Worm (Caenorhabditis elegans) whole organism, L2 larva: ENCODE data around the gene rft-2.

Experiments used
- F13H6.1 ChIP-seq: sonication (generic microtip); optimal IDR thresholded peaks from 2 replicates; lab custom pipeline; 2016; ENCODE audit warnings: missing genetic modification characterization, missing compliant biosample characterization
- R02D3.7 ChIP-seq: fragments of 150-350 bp; optimal IDR thresholded peaks from 2 replicates; lab custom pipeline; 2014; ENCODE audit warnings: missing biosample characterization, missing genetic modification characterization
- Y55F3AM.14 ChIP-seq: fragments of 200-800 bp; sonication (Bioruptor generic); optimal IDR thresholded peaks from 2 replicates; lab custom pipeline; 2018; ENCODE audit warnings: mild to moderate bottlenecking, missing genetic modification characterization, missing compliant biosample characterization
- ZK546.5 ChIP-seq: sonication (generic microtip); optimal IDR thresholded peaks from 2 replicates; lab custom pipeline; 2017; ENCODE audit warnings: missing biosample characterization, missing genetic modification characterization
- alr-1 ChIP-seq: fragments of 150-350 bp; optimal IDR thresholded peaks from 2 replicates; lab custom pipeline; 2014; ENCODE audit warnings: missing biosample characterization, missing genetic modification characterization
- blmp-1 ChIP-seq: sonication (generic microtip); optimal IDR thresholded peaks from 2 replicates; lab custom pipeline; 2017; ENCODE audit warnings: missing genetic modification characterization, mild to moderate bottlenecking, missing compliant biosample characterization, antibody characterized with exemption, moderate library complexity; ENCODE audit not compliant: insufficient read depth
- ceh-16 ChIP-seq: fragments of 150-350 bp; optimal IDR thresholded peaks from 2 replicates; lab custom pipeline; 2014; ENCODE audit warnings: missing biosample characterization, missing genetic modification characterization
- ceh-82 ChIP-seq: fragments of 150-350 bp; optimal IDR thresholded peaks from 2 replicates; lab custom pipeline; 2014; ENCODE audit warnings: missing biosample characterization, missing genetic modification characterization
- crh-2 ChIP-seq: sonication (generic microtip); optimal IDR thresholded peaks from 2 replicates; lab custom pipeline; 2017; ENCODE audit warnings: missing biosample characterization, missing genetic modification characterization
- dmd-4 ChIP-seq: sonication (generic microtip); optimal IDR thresholded peaks from 2 replicates; lab custom pipeline; 2017; ENCODE audit warnings: missing biosample characterization, missing genetic modification characterization
- egl-27 ChIP-seq: sonication (generic microtip); optimal IDR thresholded peaks from 3 replicates; lab custom pipeline; 2017; ENCODE audit warnings: missing biosample characterization, missing genetic modification reagents, missing genetic modification characterization
- elt-1 ChIP-seq: fragments of 150-350 bp; optimal IDR thresholded peaks from 2 replicates; lab custom pipeline; 2014; ENCODE audit warnings: missing biosample characterization, missing genetic modification characterization
- elt-3 ChIP-seq: sonication (generic microtip); optimal IDR thresholded peaks from 2 replicates; lab custom pipeline; 2017; ENCODE audit warnings: missing biosample characterization, missing genetic modification characterization
- fos-1 ChIP-seq: fragments of 150-350 bp; optimal IDR thresholded peaks from 2 replicates; lab custom pipeline; 2014; ENCODE audit warnings: missing biosample characterization, missing genetic modification characterization
- gmeb-1 ChIP-seq: fragments of 150-350 bp; optimal IDR thresholded peaks from 2 replicates; lab custom pipeline; 2014; ENCODE audit warnings: missing biosample characterization, missing genetic modification characterization
- lin-11 ChIP-seq: fragments of 150-350 bp; sonication (generic microtip); optimal IDR thresholded peaks from 2 replicates; lab custom pipeline; 2014; ENCODE audit warnings: missing biosample characterization, missing genetic modification characterization, inconsistent platforms, mixed read lengths
- lin-39 ChIP-seq: fragments of 150-350 bp; optimal IDR thresholded peaks from 2 replicates; lab custom pipeline; 2014; ENCODE audit warnings: missing biosample characterization, missing genetic modification reagents, missing genetic modification characterization
- lsy-2 ChIP-seq, 2 experiments: fragments of 150-350 bp in 1 of 2; sonication (generic microtip) in 1 of 2; optimal IDR thresholded peaks; 2 replicates each; lab custom pipeline; 2014 to 2017; ENCODE audit warnings: missing biosample characterization in 2 of 2, missing genetic modification characterization in 2 of 2
- mab-5 ChIP-seq: fragments of 150-350 bp; optimal IDR thresholded peaks from 2 replicates; lab custom pipeline; 2014; ENCODE audit warnings: missing biosample characterization, missing genetic modification characterization
- mdl-1 ChIP-seq, 2 experiments: fragments of 150-350 bp in 1 of 2; sonication (generic microtip) in 1 of 2; optimal IDR thresholded peaks; 2 replicates each; lab custom pipeline; 2017; ENCODE audit warnings: missing biosample characterization in 2 of 2, missing genetic modification characterization in 2 of 2
- nhr-10 ChIP-seq: sonication (generic microtip); optimal IDR thresholded peaks from 2 replicates; lab custom pipeline; 2017; ENCODE audit warnings: missing biosample characterization, missing genetic modification characterization
- nhr-11 ChIP-seq: fragments of 150-350 bp; optimal IDR thresholded peaks from 2 replicates; lab custom pipeline; 2014; ENCODE audit warnings: missing biosample characterization, missing genetic modification characterization
- nhr-129 ChIP-seq: fragments of 150-350 bp; optimal IDR thresholded peaks from 2 replicates; lab custom pipeline; 2014; ENCODE audit warnings: missing biosample characterization, missing genetic modification characterization
- nhr-21 ChIP-seq: fragments of 150-350 bp; optimal IDR thresholded peaks from 2 replicates; lab custom pipeline; 2014; ENCODE audit warnings: missing biosample characterization, missing genetic modification characterization
- nhr-23 ChIP-seq: fragments of 150-350 bp; optimal IDR thresholded peaks from 2 replicates; lab custom pipeline; 2014; ENCODE audit warnings: missing biosample characterization, missing genetic modification reagents, missing genetic modification characterization
- nhr-237 ChIP-seq: fragments of 150-350 bp; optimal IDR thresholded peaks from 2 replicates; lab custom pipeline; 2014; ENCODE audit warnings: missing biosample characterization, missing genetic modification characterization
- nhr-25 ChIP-seq: fragments of 150-350 bp; sonication (generic microtip); optimal IDR thresholded peaks from 3 replicates; lab custom pipeline; 2014; ENCODE audit warnings: missing biosample characterization, missing genetic modification characterization
- nhr-6 ChIP-seq: fragments of 150-350 bp; optimal IDR thresholded peaks from 2 replicates; lab custom pipeline; 2014; ENCODE audit warnings: missing biosample characterization, missing genetic modification characterization
- nhr-77 ChIP-seq: fragments of 150-350 bp; optimal IDR thresholded peaks from 2 replicates; lab custom pipeline; 2014; ENCODE audit warnings: missing biosample characterization, missing genetic modification characterization
- skn-1 ChIP-seq: sonication (generic microtip); optimal IDR thresholded peaks from 2 replicates; lab custom pipeline; 2017; ENCODE audit warnings: missing biosample characterization, missing genetic modification characterization
- sma-3 ChIP-seq: sonication (generic microtip); optimal IDR thresholded peaks from 2 replicates; lab custom pipeline; 2016; ENCODE audit warnings: missing genetic modification reagents, missing genetic modification characterization, missing compliant biosample characterization
- sma-9 ChIP-seq, 2 experiments: fragments of 150-350 bp in 1 of 2; sonication (generic microtip) in 1 of 2; optimal IDR thresholded peaks; 2 replicates each; lab custom pipeline; 2014 to 2016; ENCODE audit warnings: missing genetic modification characterization in 2 of 2, mild to moderate bottlenecking in 1 of 2, missing biosample characterization in 1 of 2, missing compliant biosample characterization in 1 of 2, missing genetic modification reagents in 1 of 2, moderate library complexity in 1 of 2
- snpc-4 ChIP-seq: fragments of 150-350 bp; optimal IDR thresholded peaks from 2 replicates; lab custom pipeline; 2014; ENCODE audit warnings: missing biosample characterization, missing genetic modification characterization
- unc-39 ChIP-seq: fragments of 150-350 bp; optimal IDR thresholded peaks from 2 replicates; lab custom pipeline; 2014; ENCODE audit warnings: missing biosample characterization, missing genetic modification characterization
- unc-55 ChIP-seq: fragments of 150-350 bp; sonication (generic microtip); optimal IDR thresholded peaks from 3 replicates; lab custom pipeline; 2014; ENCODE audit warnings: missing biosample characterization, missing genetic modification reagents, missing genetic modification characterization
- unc-62 ChIP-seq: fragments of 150-350 bp; optimal IDR thresholded peaks from 2 replicates; lab custom pipeline; 2014; ENCODE audit warnings: missing biosample characterization, missing genetic modification reagents, missing genetic modification characterization
- zag-1 ChIP-seq: fragments of 150-350 bp; optimal IDR thresholded peaks from 2 replicates; lab custom pipeline; 2014; ENCODE audit warnings: missing biosample characterization, missing genetic modification characterization
- ztf-1 ChIP-seq: fragments of 200-800 bp; sonication (Bioruptor generic); conservative IDR thresholded peaks from 2 replicates; pipeline ENCODE4 v1.3.6; 2022; ENCODE audit warnings: missing genetic modification characterization, missing compliant biosample characterization

Gene rft-2

ce11 chrV:4489893-4490292 is 39.5 kb upstream of the rft-2 start:
- TF ChIP-seq ZK546.5 (tag; lab: Kevin White, UChicago), result no peak
- TF ChIP-seq R02D3.7, result no peak
- TF ChIP-seq lin-39 (tag; lab: Kevin White, UChicago), result no peak
- no peak for TF ChIP-seq nhr-23 (tag; lab: Kevin White, UChicago)
- TF ChIP-seq nhr-11, result no peak
- no peak for TF ChIP-seq egl-27 (tag; lab: Kevin White, UChicago)
- TF ChIP-seq ceh-16 (tag; lab: Kevin White, UChicago), result no peak
- TF ChIP-seq fos-1 (tag; lab: Kevin White, UChicago), result no peak
- no peak for TF ChIP-seq lin-11 (tag; lab: Kevin White, UChicago)

- TF ChIP-seq sma-3 (no peak), R02D3.7 (no peak), nhr-6 (tag; lab: Kevin White, UChicago) (no peak), zag-1 (no peak), mdl-1 (tag; optimal IDR thresholded peaks at IDR 0.05; lab: Kevin White, UChicago) (no peak), mab-5 (tag; lab: Kevin White, UChicago) (no peak)
Measured at ce11 chrV:4488989-4489388, 38.6 kb upstream of the rft-2 start.

DNA sequence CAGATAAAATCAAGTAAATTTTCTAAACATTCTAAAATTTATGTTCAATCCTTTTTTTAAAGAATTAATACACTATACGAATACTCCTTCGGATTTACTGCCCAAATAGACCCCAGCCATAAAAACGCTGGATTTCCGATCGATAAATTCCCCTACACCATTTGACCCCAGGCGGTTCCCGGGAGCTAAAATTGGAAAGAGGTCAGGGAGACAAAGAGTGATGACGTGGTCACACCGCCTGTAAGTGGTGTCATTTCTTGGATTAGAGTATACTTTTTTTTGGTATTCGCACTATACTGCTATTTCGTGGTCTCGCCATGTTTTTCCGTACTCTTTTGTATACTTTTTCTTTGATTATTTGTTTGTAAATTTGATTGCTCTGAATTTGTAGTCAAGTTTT is 37.5 kb upstream of the rft-2 start:
- no peak for TF ChIP-seq unc-62 (GFP tag; lab: Kevin White, UChicago)
- TF ChIP-seq F13H6.1 (tag; lab: Kevin White, UChicago), result no peak
- no peak for TF ChIP-seq ceh-16 (tag; lab: Kevin White, UChicago)
- no peak for TF ChIP-seq nhr-77 (tag; lab: Kevin White, UChicago)
- no peak for TF ChIP-seq egl-27 (tag; lab: Kevin White, UChicago)
- no peak for TF ChIP-seq nhr-11
- TF ChIP-seq unc-55, result no peak
- TF ChIP-seq lin-39 (tag; lab: Kevin White, UChicago), result no peak
- no peak for TF ChIP-seq nhr-25
- TF ChIP-seq elt-3 (tag; lab: Kevin White, UChicago), result no peak
- no peak for TF ChIP-seq gmeb-1 (tag; lab: Kevin White, UChicago)
- TF ChIP-seq sma-9 (GFP tag; optimal IDR thresholded peaks at IDR 0.05; lab: Kevin White, UChicago), result no peak
- TF ChIP-seq sma-9 (tag; optimal IDR thresholded peaks at IDR 0.05; lab: Kevin White, UChicago), result no peak
- no peak for TF ChIP-seq elt-1 (tag; lab: Kevin White, UChicago)

DNA sequence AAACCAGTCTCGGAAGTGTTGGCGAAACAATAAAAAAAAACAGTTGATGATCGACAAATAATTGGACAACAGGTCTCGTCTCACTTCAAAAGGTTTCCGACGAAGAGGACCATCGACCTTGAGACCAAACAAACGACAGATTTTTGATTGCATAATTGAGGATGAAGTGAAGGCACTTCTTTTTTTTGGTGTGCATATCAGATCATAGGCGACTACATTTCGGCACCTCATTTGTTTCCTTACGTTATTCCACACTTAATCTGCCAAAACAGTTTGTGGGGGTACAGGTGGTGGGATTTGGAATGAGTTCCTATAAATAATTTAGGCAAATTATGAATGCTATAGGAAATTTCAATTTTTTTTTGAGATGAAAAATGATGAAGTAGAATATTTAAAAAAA is 36.3 kb upstream of the rft-2 start:
- TF ChIP-seq unc-55 (no peak), nhr-10 (no peak), dmd-4 (tag; lab: Kevin White, UChicago) (no peak), egl-27 (tag; lab: Kevin White, UChicago) (no peak), ceh-16 (tag; lab: Kevin White, UChicago) (no peak), ceh-82 (no peak), unc-39 (tag; lab: Kevin White, UChicago) (no peak), skn-1 (tag; lab: Kevin White, UChicago) (no peak), mdl-1 (tag; optimal IDR thresholded peaks at IDR 0.05; lab: Kevin White, UChicago) (no peak), Y55F3AM.14 (GFP tag; lab: Kevin White, UChicago) (no peak), unc-62 (GFP tag; lab: Kevin White, UChicago) (no peak), nhr-21 (tag; lab: Kevin White, UChicago) (no peak), fos-1 (tag; lab: Kevin White, UChicago) (no peak), nhr-11 (no peak), lsy-2 (tag; optimal IDR thresholded peaks at IDR 0.05; lab: Kevin White, UChicago) (no peak), lin-39 (tag; lab: Kevin White, UChicago) (no peak)

DNA sequence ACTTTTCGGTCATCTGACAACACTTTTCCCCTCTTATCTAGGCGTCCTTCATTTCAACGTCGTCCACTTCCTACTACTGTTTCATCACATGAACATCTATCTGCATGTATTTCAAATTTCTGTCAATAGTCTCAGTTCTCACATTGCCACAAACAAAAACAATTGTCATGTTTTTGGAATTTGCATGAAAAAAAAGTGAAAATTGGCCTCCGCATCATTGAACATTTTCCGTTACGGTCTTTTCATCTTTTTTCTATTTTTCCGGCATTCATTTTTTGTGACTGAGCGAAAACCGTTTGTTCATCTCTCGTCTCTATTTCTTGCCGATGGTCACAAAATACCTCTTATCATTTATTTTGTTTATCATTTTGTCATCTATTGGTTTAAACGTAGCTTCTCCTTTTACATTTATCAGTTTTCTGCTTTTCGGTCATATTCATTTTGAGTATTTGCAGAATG is 32.7 kb upstream of the rft-2 start, which contains the start of gene exc-15:
TSS of gene exc-15 (plus strand) at position 411 of the 459 bp plus-strand sequence.
- TF ChIP-seq sma-9 (GFP tag; optimal IDR thresholded peaks at IDR 0.05; lab: Kevin White, UChicago) (peak; percentile 35), sma-9 (tag; optimal IDR thresholded peaks at IDR 0.05; lab: Kevin White, UChicago) (no peak), skn-1 (tag; lab: Kevin White, UChicago) (peak; percentile 60), Y55F3AM.14 (GFP tag; lab: Kevin White, UChicago) (peak; percentile 29), crh-2 (tag; lab: Kevin White, UChicago) (peak; percentile 29), ztf-1 (GFP tag; lab: Robert Waterston, UW) (no peak), gmeb-1 (tag; lab: Kevin White, UChicago) (peak; percentile 15), fos-1 (tag; lab: Kevin White, UChicago) (peak; percentile 77), nhr-237 (tag; lab: Kevin White, UChicago) (no peak), blmp-1 (peak; percentile 56), nhr-25 (peak; percentile 66), nhr-6 (tag; lab: Kevin White, UChicago) (no peak), nhr-129 (peak; percentile 85), alr-1 (tag; lab: Kevin White, UChicago) (no peak), lsy-2 (tag; optimal IDR thresholded peaks at IDR 0.05; lab: Kevin White, UChicago) (peak in 1 of 2 experiments; percentile 39), nhr-21 (tag; lab: Kevin White, UChicago) (peak; percentile 49), dmd-4 (tag; lab: Kevin White, UChicago) (no peak), sma-3 (peak; percentile 19), snpc-4 (tag; lab: Kevin White, UChicago) (no peak), F13H6.1 (tag; lab: Kevin White, UChicago) (peak; percentile 4)
